Fruit fly (Drosophila melanogaster): ENCODE data around the gene GatC.

Gene GatC

dm6 chr2L:13839744-13840151, 6.8 kb upstream of the GatC start (continued):
- peak in 1 of 2 experiments; percentile 17 for TF ChIP-seq crp (GFP tag; optimal IDR thresholded peaks at IDR 0.05)
- TF ChIP-seq CG8281 (tag; optimal IDR thresholded peaks at IDR 0.05): peak; percentile 25
- TF ChIP-seq CG16813 (GFP tag; IDR thresholded peaks at IDR 0.05; ENCODE audit: partially characterized antibody): no peak
- peak; percentile 11 for TF ChIP-seq CG1603 (tag; optimal IDR thresholded peaks at IDR 0.05)
- peak; percentile 86 for TF ChIP-seq Atf-2 (GFP tag; optimal IDR thresholded peaks at IDR 0.05)
- peak; percentile 61 for TF ChIP-seq NC2α (GFP tag; optimal IDR thresholded peaks at IDR 0.05)
- no peak for TF ChIP-seq inv (GFP tag; IDR thresholded peaks at IDR 0.05; ENCODE audit: partially characterized antibody)
- TF ChIP-seq Tbp (GFP tag; optimal IDR thresholded peaks at IDR 0.05): no peak
- peak; percentile 82 for TF ChIP-seq CG13775 (GFP tag; optimal IDR thresholded peaks at IDR 0.05)
- TF ChIP-seq cwo (GFP tag; optimal IDR thresholded peaks at IDR 0.05): peak; percentile 70
- peak; percentile 88 for TF ChIP-seq Abd-B (GFP tag; optimal IDR thresholded peaks at IDR 0.05)
- TF ChIP-seq CG12744 (GFP tag; optimal IDR thresholded peaks at IDR 0.05): peak; percentile 66
- peak; percentile 95 for TF ChIP-seq CG11504 (tag; optimal IDR thresholded peaks at IDR 0.05)
- TF ChIP-seq PHDP (tag; optimal IDR thresholded peaks at IDR 0.05): peak; percentile 86
- TF ChIP-seq CG12299 (tag; optimal IDR thresholded peaks at IDR 0.05): peak; percentile 72
- peak; percentile 72 for TF ChIP-seq CG12219 (GFP tag; optimal IDR thresholded peaks at IDR 0.05)
- TF ChIP-seq Drgx (GFP tag; IDR thresholded peaks at IDR 0.05): peak; percentile 85; the same call in 1 of the 2 replicates
- peak; percentile 65 for TF ChIP-seq CG12942 (GFP tag; optimal IDR thresholded peaks at IDR 0.05)
- TF ChIP-seq HmgZ (tag; optimal IDR thresholded peaks at IDR 0.05): peak; percentile 14
- peak; percentile 49 for TF ChIP-seq CG13123 (GFP tag; optimal IDR thresholded peaks at IDR 0.05)
- TF ChIP-seq Antp (GFP tag; optimal IDR thresholded peaks at IDR 0.05): peak; percentile 65
- peak; percentile 52 for TF ChIP-seq maf-S (GFP tag; optimal IDR thresholded peaks at IDR 0.05)
- peak; percentile 63 for TF ChIP-seq BtbVII (GFP tag; optimal IDR thresholded peaks at IDR 0.05)
- peak; percentile 85 for TF ChIP-seq CG1647 (GFP tag; optimal IDR thresholded peaks at IDR 0.05)
- no peak for TF ChIP-seq Dll (GFP tag; IDR thresholded peaks at IDR 0.05; ENCODE audit: partially characterized antibody)
- peak; percentile 70 for TF ChIP-seq Mes4 (GFP tag; optimal IDR thresholded peaks at IDR 0.05)
- TF ChIP-seq Atf6 (GFP tag; IDR thresholded peaks at IDR 0.05): peak; percentile 83
- no peak for TF ChIP-seq CG14965 (GFP tag; optimal IDR thresholded peaks at IDR 0.05; ENCODE audit: borderline replicate concordance)
- TF ChIP-seq eve (GFP tag; optimal IDR thresholded peaks at IDR 0.05): peak in 1 of 2 experiments; percentile 93
- TF ChIP-seq scrt (GFP tag; optimal IDR thresholded peaks at IDR 0.05): peak; percentile 53
- TF ChIP-seq Awh (GFP tag; IDR thresholded peaks at IDR 0.05): peak; percentile 45; the same call in 1 of the 2 replicates
- peak; percentile 90 for TF ChIP-seq CG12104 (GFP tag; optimal IDR thresholded peaks at IDR 0.05)
- TF ChIP-seq HLH54F (GFP tag; optimal IDR thresholded peaks at IDR 0.05): peak; percentile 58
- TF ChIP-seq HHEX (GFP tag; optimal IDR thresholded peaks at IDR 0.05): peak; percentile 61
- no peak for TF ChIP-seq sc (optimal IDR thresholded peaks at IDR 0.05)
- TF ChIP-seq sc (GFP tag; optimal IDR thresholded peaks at IDR 0.05): peak; percentile 62
- TF ChIP-seq pnt (GFP tag; optimal IDR thresholded peaks at IDR 0.05): peak; percentile 63
- TF ChIP-seq mirr (GFP tag; optimal IDR thresholded peaks at IDR 0.05): no peak
- TF ChIP-seq CG15269 (tag; optimal IDR thresholded peaks at IDR 0.05): peak; percentile 84
- TF ChIP-seq slou (GFP tag; optimal IDR thresholded peaks at IDR 0.05): peak; percentile 64
- peak; percentile 57 for TF ChIP-seq Side (GFP tag; optimal IDR thresholded peaks at IDR 0.05)
- peak; percentile 67 for TF ChIP-seq corto (GFP tag; optimal IDR thresholded peaks at IDR 0.05)
- no peak for TF ChIP-seq sim (GFP tag; IDR thresholded peaks at IDR 0.05)
- no peak for TF ChIP-seq CG4282 (GFP tag; optimal IDR thresholded peaks at IDR 0.05)
- TF ChIP-seq fu2 (GFP tag; optimal IDR thresholded peaks at IDR 0.05): peak; percentile 37
- TF ChIP-seq en (GFP tag; optimal IDR thresholded peaks at IDR 0.05): peak; percentile 83
- TF ChIP-seq Dek (tag; optimal IDR thresholded peaks at IDR 0.05): peak; percentile 74
- peak; percentile 58; the same call in 1 of the 3 replicates for TF ChIP-seq CG2889 (GFP tag; IDR thresholded peaks at IDR 0.05)
- TF ChIP-seq CG13424 (tag; optimal IDR thresholded peaks at IDR 0.05): peak; percentile 83
- TF ChIP-seq CG34224 (GFP tag; IDR thresholded peaks at IDR 0.05; ENCODE audit: partially characterized antibody): no peak
